Fruit fly (Drosophila melanogaster) whole organism, pupa: ENCODE results near the gene CG11658.
A peak's percentile ranks its signal among the peaks of the same experiment; 100 is the strongest.

Experiments used
- CG10348 ChIP-seq: fragments of 200-800 bp; sonication (Bioruptor generic); IDR thresholded peaks from 2 replicates; pipeline ENCODE4 v1.3.6; 2022; ENCODE audit warnings: missing biosample characterization, missing genetic modification characterization
- CG12605 ChIP-seq: fragments of 200-800 bp; sonication (Bioruptor generic); IDR thresholded peaks from 2 replicates; pipeline ENCODE4 v1.3.6; 2022; ENCODE audit warnings: missing biosample characterization, missing genetic modification characterization
- CG13204 ChIP-seq: fragments of 200-800 bp; sonication (Bioruptor generic); optimal IDR thresholded peaks from 2 replicates; lab custom pipeline; 2018; ENCODE audit warnings: missing biosample characterization, mild to moderate bottlenecking, missing genetic modification characterization, moderate library complexity
- CG14655 ChIP-seq: fragments of 200-800 bp; sonication (Bioruptor generic); optimal IDR thresholded peaks from 3 replicates; lab custom pipeline; 2017; ENCODE audit warnings: mild to moderate bottlenecking, missing biosample characterization, missing genetic modification reagents, missing genetic modification characterization
- CG15710 ChIP-seq: fragments of 200-800 bp; sonication (Bioruptor generic); optimal IDR thresholded peaks from 2 replicates; lab custom pipeline; 2018; ENCODE audit warnings: missing biosample characterization, mild to moderate bottlenecking, missing genetic modification characterization, moderate library complexity
- CG17806 ChIP-seq: fragments of 200-800 bp; sonication (Bioruptor generic); optimal IDR thresholded peaks from 2 replicates; lab custom pipeline; 2018; ENCODE audit warnings: missing biosample characterization, mild to moderate bottlenecking, missing genetic modification characterization, moderate library complexity
- CG32121 ChIP-seq: fragments of 200-800 bp; sonication (Bioruptor generic); IDR thresholded peaks from 2 replicates; pipeline ENCODE4 v1.3.6; 2022; ENCODE audit warnings: missing biosample characterization, missing genetic modification characterization
- CG34367 ChIP-seq: fragments of 200-800 bp; sonication (Bioruptor generic); optimal IDR thresholded peaks from 2 replicates; lab custom pipeline; 2018; ENCODE audit warnings: missing biosample characterization, mild to moderate bottlenecking, missing genetic modification characterization
- CG4496 ChIP-seq: fragments of 200-800 bp; sonication (Bioruptor generic); IDR thresholded peaks from 3 replicates; pipeline ENCODE4 v1.3.6; 2022; ENCODE audit warnings: missing biosample characterization, missing genetic modification characterization
- CG8159 ChIP-seq: fragments of 200-800 bp; sonication (Bioruptor generic); optimal IDR thresholded peaks from 3 replicates; lab custom pipeline; 2018; ENCODE audit warnings: missing biosample characterization, mild to moderate bottlenecking, missing genetic modification characterization, moderate library complexity
- CG8301 ChIP-seq: fragments of 200-800 bp; sonication (Bioruptor generic); optimal IDR thresholded peaks from 2 replicates; lab custom pipeline; 2018; ENCODE audit warnings: missing biosample characterization, mild to moderate bottlenecking, missing genetic modification characterization
- CG9948 ChIP-seq: fragments of 200-800 bp; sonication (Bioruptor generic); optimal IDR thresholded peaks from 2 replicates; lab custom pipeline; 2018; ENCODE audit warnings: missing biosample characterization, mild to moderate bottlenecking, missing genetic modification characterization, moderate library complexity
- D1 ChIP-seq: fragments of 200-800 bp; sonication (Bioruptor generic); optimal IDR thresholded peaks from 2 replicates; lab custom pipeline; 2018; ENCODE audit warnings: missing biosample characterization, mild to moderate bottlenecking, missing genetic modification characterization, moderate library complexity
- EcR ChIP-seq: fragments of 200-800 bp; sonication (Bioruptor generic); optimal IDR thresholded peaks from 3 replicates; lab custom pipeline; 2019; ENCODE audit warnings: missing biosample characterization, missing genetic modification characterization, mild to moderate bottlenecking, moderate library complexity, missing genetic modification reagents
- Ets98B ChIP-seq: fragments of 200-800 bp; sonication (Bioruptor generic); IDR thresholded peaks from 2 replicates; pipeline ENCODE4 v1.3.6; 2022; ENCODE audit warnings: missing biosample characterization, missing genetic modification characterization
- Pif1A ChIP-seq: fragments of 200-800 bp; sonication (Bioruptor generic); optimal IDR thresholded peaks from 3 replicates; lab custom pipeline; 2016; ENCODE audit warnings: missing biosample characterization, missing genetic modification characterization
- Pif1B ChIP-seq: fragments of 200-800 bp; sonication (Bioruptor generic); optimal IDR thresholded peaks from 3 replicates; lab custom pipeline; 2016; ENCODE audit warnings: missing biosample characterization, missing genetic modification characterization
- Snoo ChIP-seq: fragments of 200-800 bp; sonication (Bioruptor generic); optimal IDR thresholded peaks from 3 replicates; lab custom pipeline; 2017; ENCODE audit warnings: missing biosample characterization, mild to moderate bottlenecking, missing genetic modification characterization, inconsistent platforms
- fd96Ca ChIP-seq: fragments of 200-800 bp; sonication (Bioruptor generic); IDR thresholded peaks from 3 replicates; pipeline ENCODE4 v1.3.6; 2022; ENCODE audit warnings: missing biosample characterization, missing genetic modification characterization
- gl ChIP-seq: fragments of 200-800 bp; sonication (Bioruptor generic); optimal IDR thresholded peaks from 2 replicates; lab custom pipeline; 2018; ENCODE audit warnings: missing biosample characterization, mild to moderate bottlenecking, missing genetic modification characterization
- rn ChIP-seq: fragments of 200-800 bp; sonication (Bioruptor generic); IDR thresholded peaks from 2 replicates; pipeline ENCODE4 v1.3.6; 2022; ENCODE audit warnings: missing biosample characterization, missing genetic modification characterization

Gene CG11658

dm6 chr3L:11720780-11721179 lies 12.4 kb upstream of the CG11658 start, which contains the start of gene Bmcp:
Gene Bmcp, plus strand, starts transcription at chr3L:11720934.
- TF ChIP-seq Pif1B (GFP tag; lab: Kevin White, UChicago) (no peak), CG12605 (GFP tag; lab: Robert Waterston, UW) (peak; percentile 36; the same call in 1 of the 2 replicates), CG8159 (no peak), CG4496 (0 out of 3 replicates have a peak, but pooled peaks have one; percentile 24), CG10348 (GFP tag; lab: Robert Waterston, UW) (no peak), CG15710 (tag; lab: Kevin White, UChicago) (peak; percentile 9), Snoo (tag; lab: Kevin White, UChicago) (peak; percentile 6)

- TF ChIP-seq Pif1B (GFP tag; lab: Kevin White, UChicago) (no peak), gl (tag; lab: Kevin White, UChicago) (no peak), rn (GFP tag; lab: Robert Waterston, UW) (no peak), D1 (no peak), CG34367 (tag; lab: Kevin White, UChicago) (no peak), CG17806 (tag; lab: Kevin White, UChicago) (no peak), CG15710 (tag; lab: Kevin White, UChicago) (no peak), CG8159 (no peak), CG32121 (GFP tag; lab: Robert Waterston, UW) (no peak), CG10348 (GFP tag; lab: Robert Waterston, UW) (no peak), CG14655 (GFP tag; lab: Kevin White, UChicago) (no peak), CG4496 (no peak), CG12605 (GFP tag; lab: Robert Waterston, UW) (no peak)
Observed at dm6 chr3L:11717993-11718392, 9.6 kb upstream of the CG11658 start.

dm6 chr3L:11717300-11717699 lies 8.9 kb upstream of the CG11658 start:
- no peak for TF ChIP-seq Pif1A (GFP tag; lab: Kevin White, UChicago)
- no peak for TF ChIP-seq CG8301
- no peak for TF ChIP-seq fd96Ca (GFP tag; lab: Robert Waterston, UW)

- TF ChIP-seq EcR (peak; percentile 28), CG13204 (GFP tag; lab: Kevin White, UChicago) (no peak)
Observed at dm6 chr3L:11716899-11717298, 8.5 kb upstream of the CG11658 start.

dm6 chr3L:11716347-11716746 lies 8.0 kb upstream of the CG11658 start:
- no peak for TF ChIP-seq Ets98B (GFP tag; lab: Robert Waterston, UW)
- TF ChIP-seq rn (GFP tag; lab: Robert Waterston, UW) = no peak
- peak; percentile 35 for TF ChIP-seq CG8301
- TF ChIP-seq CG15710 (tag; lab: Kevin White, UChicago) = peak; percentile 30
- TF ChIP-seq fd96Ca (GFP tag; lab: Robert Waterston, UW) = no peak
- no peak for TF ChIP-seq gl (tag; lab: Kevin White, UChicago)
- TF ChIP-seq Snoo (tag; lab: Kevin White, UChicago) = no peak
- no peak for TF ChIP-seq CG10348 (GFP tag; lab: Robert Waterston, UW)
- no peak for TF ChIP-seq CG34367 (tag; lab: Kevin White, UChicago)
- peak; percentile 41 for TF ChIP-seq CG14655 (GFP tag; lab: Kevin White, UChicago)
- no peak for TF ChIP-seq CG17806 (tag; lab: Kevin White, UChicago)
- peak; percentile 60 for TF ChIP-seq CG8159
- TF ChIP-seq CG13204 (GFP tag; lab: Kevin White, UChicago) = peak; percentile 8
- TF ChIP-seq D1 = no peak
- TF ChIP-seq CG12605 (GFP tag; lab: Robert Waterston, UW) = no peak
- TF ChIP-seq Pif1A (GFP tag; lab: Kevin White, UChicago) = no peak
- no peak for TF ChIP-seq CG32121 (GFP tag; lab: Robert Waterston, UW)
- TF ChIP-seq CG4496 = 0 out of 3 replicates have a peak, but pooled peaks have one; percentile 6
- TF ChIP-seq Pif1B (GFP tag; lab: Kevin White, UChicago) = no peak
- no peak for TF ChIP-seq EcR
- TF ChIP-seq CG9948 (tag; lab: Kevin White, UChicago) = no peak

- TF ChIP-seq CG17806 (tag; lab: Kevin White, UChicago) (no peak), CG10348 (GFP tag; lab: Robert Waterston, UW) (no peak), rn (GFP tag; lab: Robert Waterston, UW) (no peak), Ets98B (GFP tag; lab: Robert Waterston, UW) (no peak), EcR (peak; percentile 43), fd96Ca (GFP tag; lab: Robert Waterston, UW) (peak; percentile 36; the same call in 1 of the 3 replicates), CG14655 (GFP tag; lab: Kevin White, UChicago) (no peak), CG34367 (tag; lab: Kevin White, UChicago) (no peak), CG12605 (GFP tag; lab: Robert Waterston, UW) (no peak; the same call in 1 of the 2 replicates), CG9948 (tag; lab: Kevin White, UChicago) (no peak), Pif1B (GFP tag; lab: Kevin White, UChicago) (no peak), CG8159 (no peak), CG15710 (tag; lab: Kevin White, UChicago) (no peak), CG8301 (no peak), Snoo (tag; lab: Kevin White, UChicago) (no peak), CG4496 (0 out of 3 replicates have a peak, but pooled peaks have one; percentile 30), Pif1A (GFP tag; lab: Kevin White, UChicago) (no peak), D1 (no peak), gl (tag; lab: Kevin White, UChicago) (no peak), CG32121 (GFP tag; lab: Robert Waterston, UW) (no peak), CG13204 (GFP tag; lab: Kevin White, UChicago) (no peak)
Observed at dm6 chr3L:11715187-11715586, 6.8 kb upstream of the CG11658 start, which contains the start of gene CG14132. Gene CG14132, minus strand, starts transcription at chr3L:11715285.
